Fruit fly (Drosophila melanogaster): Measurements from ENCODE around the gene CheA84a.
A peak's percentile ranks its signal among the peaks of the same experiment; 100 is the strongest.

The CheA84a gene

dm6 chr3R:8197137-8197536 lies 7.5 kb downstream of the CheA84a start (continued):
- peak; percentile 64; the same call in 1 of the 2 replicates for TF ChIP-seq ara (GFP tag; IDR thresholded peaks at IDR 0.05)
- no peak for TF ChIP-seq D (optimal IDR thresholded peaks at IDR 0.05)
- peak; percentile 20 for TF ChIP-seq D (GFP tag; optimal IDR thresholded peaks at IDR 0.05)
- TF ChIP-seq CG15696 (tag; optimal IDR thresholded peaks at IDR 0.05) = peak; percentile 73
- TF ChIP-seq ci (GFP tag; IDR thresholded peaks at IDR 0.05) = peak; percentile 67; the same call in 1 of the 3 replicates
- peak; percentile 75 for TF ChIP-seq Med (GFP tag)
- peak in 1 of 2 experiments; percentile 41 for TF ChIP-seq bsh (GFP tag; optimal IDR thresholded peaks at IDR 0.05)
- TF ChIP-seq CG8478 (optimal IDR thresholded peaks at IDR 0.05) = no peak
- peak; percentile 51 for TF ChIP-seq CG12391 (tag; optimal IDR thresholded peaks at IDR 0.05)
- 0 out of 2 replicates have a peak, but pooled peaks have one; percentile 28 for TF ChIP-seq sens-2 (GFP tag; IDR thresholded peaks at IDR 0.05)
- 0 out of 2 replicates have a peak, but pooled peaks have one; percentile 12 for TF ChIP-seq Xrp1 (GFP tag; IDR thresholded peaks at IDR 0.05)
- TF ChIP-seq Trl (optimal IDR thresholded peaks at IDR 0.05) = no peak
- peak; percentile 13 for TF ChIP-seq Trl (GFP tag; optimal IDR thresholded peaks at IDR 0.05)
- TF ChIP-seq TFAM (GFP tag; optimal IDR thresholded peaks at IDR 0.05) = no peak
- TF ChIP-seq sc (optimal IDR thresholded peaks at IDR 0.05) = no peak
- TF ChIP-seq sc (GFP tag; optimal IDR thresholded peaks at IDR 0.05) = peak; percentile 27
- TF ChIP-seq CG13123 (GFP tag; optimal IDR thresholded peaks at IDR 0.05) = no peak
- no peak for TF ChIP-seq tap (tag; optimal IDR thresholded peaks at IDR 0.05)
- TF ChIP-seq CG10959 (GFP tag; IDR thresholded peaks at IDR 0.05) = peak; percentile 71
- peak; percentile 21 for TF ChIP-seq Atf-2 (GFP tag; optimal IDR thresholded peaks at IDR 0.05)
- peak; percentile 59 for TF ChIP-seq CG17328 (GFP tag; IDR thresholded peaks at IDR 0.05)

DNA sequence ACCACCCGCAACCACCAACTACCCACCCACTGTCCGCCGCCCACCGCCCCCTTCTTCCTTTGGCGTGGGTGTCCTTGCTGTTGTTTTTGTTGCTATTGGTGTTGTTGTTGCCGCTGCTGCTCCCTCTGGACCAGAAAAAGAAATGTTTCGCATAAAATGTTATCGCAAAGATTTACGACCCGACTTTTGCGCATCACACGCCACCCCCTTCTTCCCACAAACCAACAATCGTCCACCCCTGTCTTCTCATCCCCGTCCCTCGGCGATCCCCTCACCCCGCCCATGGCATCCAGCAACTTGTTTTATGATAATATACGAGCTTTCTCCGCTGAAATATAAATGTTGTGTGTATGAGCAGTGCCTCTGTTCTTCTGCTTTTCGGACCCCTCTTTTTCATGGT lies 9.6 kb downstream of the CheA84a start:
- TF ChIP-seq repo (GFP tag; optimal IDR thresholded peaks at IDR 0.05) = no peak
- 0 out of 3 replicates have a peak, but pooled peaks have one; percentile 33 for TF ChIP-seq CG11456 (GFP tag; IDR thresholded peaks at IDR 0.05)
- peak; percentile 15 for TF ChIP-seq Nf-YB (GFP tag; optimal IDR thresholded peaks at IDR 0.05)
- TF ChIP-seq sim (GFP tag; IDR thresholded peaks at IDR 0.05) = no peak
- peak; percentile 6 for TF ChIP-seq grn (GFP tag; optimal IDR thresholded peaks at IDR 0.05)
- no peak for TF ChIP-seq HLH4C (GFP tag; IDR thresholded peaks at IDR 0.05; ENCODE audit: partially characterized antibody)
- peak; percentile 68 for TF ChIP-seq abd-A (tag; optimal IDR thresholded peaks at IDR 0.05)
- peak; percentile 47 for TF ChIP-seq Nf-YC (tag; optimal IDR thresholded peaks at IDR 0.05)
- no peak for TF ChIP-seq chif (GFP tag; optimal IDR thresholded peaks at IDR 0.05)
- TF ChIP-seq Atf-2 (GFP tag; optimal IDR thresholded peaks at IDR 0.05) = no peak
- TF ChIP-seq eve (GFP tag; optimal IDR thresholded peaks at IDR 0.05) = no peak
- TF ChIP-seq Sox100B (GFP tag; optimal IDR thresholded peaks at IDR 0.05) = no peak
- no peak for TF ChIP-seq Tbp (GFP tag; optimal IDR thresholded peaks at IDR 0.05)
- TF ChIP-seq ci (GFP tag; IDR thresholded peaks at IDR 0.05) = no peak
- TF ChIP-seq crol (GFP tag; IDR thresholded peaks at IDR 0.05) = peak; percentile 82
- TF ChIP-seq HHEX (GFP tag; optimal IDR thresholded peaks at IDR 0.05) = no peak

DNA sequence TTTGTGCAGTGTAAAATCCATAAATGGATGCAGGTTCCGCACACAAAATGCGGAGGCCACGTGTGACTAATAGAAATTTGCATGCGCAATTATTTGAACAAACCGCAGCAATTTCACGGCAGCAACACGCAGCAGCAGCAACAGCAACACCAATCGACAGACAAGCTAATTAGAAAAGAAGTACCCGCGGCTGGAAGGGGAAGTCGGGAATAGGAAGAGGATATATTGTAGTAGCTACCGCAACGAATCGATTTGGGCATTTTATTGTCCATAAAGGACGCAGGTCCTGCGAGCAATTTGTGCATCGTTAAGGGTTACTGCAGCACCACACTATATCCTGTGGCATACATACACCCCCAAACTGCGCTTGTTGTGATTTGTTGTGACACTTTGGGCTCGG lies 11.5 kb downstream of the CheA84a start:
- TF ChIP-seq CG16813 (GFP tag; IDR thresholded peaks at IDR 0.05; ENCODE audit: partially characterized antibody) = peak; percentile 11; the same call in 1 of the 3 replicates
- no peak for TF ChIP-seq prd (optimal IDR thresholded peaks at IDR 0.05)
- TF ChIP-seq prd (GFP tag; IDR thresholded peaks at IDR 0.05) = peak; percentile 42; the same call in 1 of the 3 replicates
- peak; percentile 73 for TF ChIP-seq zen (tag; optimal IDR thresholded peaks at IDR 0.05)
- TF ChIP-seq cad (GFP tag; optimal IDR thresholded peaks at IDR 0.05) = peak; percentile 64
- no peak for TF ChIP-seq lbe (GFP tag; optimal IDR thresholded peaks at IDR 0.05)
- peak; percentile 79 for TF ChIP-seq gsb-n (tag; optimal IDR thresholded peaks at IDR 0.05)
